Worm (Caenorhabditis elegans) whole organism, L2 larva: ENCODE results near the gene degl-1.

Experiments used
- F13H6.1 ChIP-seq: sonication (generic microtip); optimal IDR thresholded peaks from 2 replicates; lab custom pipeline; 2016; ENCODE audit warnings: missing genetic modification characterization, missing compliant biosample characterization
- blmp-1 ChIP-seq: sonication (generic microtip); optimal IDR thresholded peaks from 2 replicates; lab custom pipeline; 2017; ENCODE audit warnings: missing genetic modification characterization, mild to moderate bottlenecking, missing compliant biosample characterization, antibody characterized with exemption, moderate library complexity; ENCODE audit not compliant: insufficient read depth
- fos-1 ChIP-seq: fragments of 150-350 bp; optimal IDR thresholded peaks from 2 replicates; lab custom pipeline; 2014; ENCODE audit warnings: missing biosample characterization, missing genetic modification characterization
- nhr-11 ChIP-seq: fragments of 150-350 bp; optimal IDR thresholded peaks from 2 replicates; lab custom pipeline; 2014; ENCODE audit warnings: missing biosample characterization, missing genetic modification characterization
- nhr-77 ChIP-seq: fragments of 150-350 bp; optimal IDR thresholded peaks from 2 replicates; lab custom pipeline; 2014; ENCODE audit warnings: missing biosample characterization, missing genetic modification characterization
- zag-1 ChIP-seq: fragments of 150-350 bp; optimal IDR thresholded peaks from 2 replicates; lab custom pipeline; 2014; ENCODE audit warnings: missing biosample characterization, missing genetic modification characterization
- ztf-11 ChIP-seq: sonication (generic microtip); optimal IDR thresholded peaks from 2 replicates; lab custom pipeline; 2017; ENCODE audit warnings: missing biosample characterization, missing genetic modification characterization
- ztf-4 ChIP-seq: fragments of 150-350 bp; optimal IDR thresholded peaks from 2 replicates; lab custom pipeline; 2014; ENCODE audit warnings: missing biosample characterization, missing genetic modification characterization

- TF ChIP-seq nhr-77 (tag; lab: Kevin White, UChicago): no peak
- no peak for TF ChIP-seq blmp-1 (tag; lab: Kevin White, UChicago)
- no peak for TF ChIP-seq F13H6.1 (tag; lab: Kevin White, UChicago)
- no peak for TF ChIP-seq zag-1 (tag; lab: Kevin White, UChicago)
- no peak for TF ChIP-seq ztf-4 (tag; lab: Kevin White, UChicago)
- no peak for TF ChIP-seq ztf-11 (tag; lab: Kevin White, UChicago)
- TF ChIP-seq fos-1 (tag; lab: Kevin White, UChicago): no peak
- no peak for TF ChIP-seq nhr-11 (tag; lab: Kevin White, UChicago)
Measured at ce11 chrIV:14790579-14790978, 19.4 kb upstream of the degl-1 start.
